Fruit fly (Drosophila melanogaster): ENCODE measurements around the gene CG15239.

The CG15239 gene

dm6 chrX:3838648-3839047 lies 45.3 kb upstream of the CG15239 start (continued):
- TF ChIP-seq CG4424 (GFP tag; optimal IDR thresholded peaks at IDR 0.05) (peak; percentile 80), YL-1 (GFP tag; optimal IDR thresholded peaks at IDR 0.05) (peak; percentile 31), caup (GFP tag; optimal IDR thresholded peaks at IDR 0.05; ENCODE audit: severe bottlenecking) (peak; percentile 76), slbo (GFP tag; IDR thresholded peaks at IDR 0.05) (peak; percentile 81), Dek (tag; optimal IDR thresholded peaks at IDR 0.05) (peak; percentile 77), gem (tag; optimal IDR thresholded peaks at IDR 0.05) (peak; percentile 89), tna (GFP tag; IDR thresholded peaks at IDR 0.05; ENCODE audit: partially characterized antibody) (no peak), tio (GFP tag; optimal IDR thresholded peaks at IDR 0.05) (peak; percentile 75), CG1602 (GFP tag; optimal IDR thresholded peaks at IDR 0.05) (peak; percentile 68), sima (GFP tag; optimal IDR thresholded peaks at IDR 0.05) (no peak), CG17568 (GFP tag; optimal IDR thresholded peaks at IDR 0.05) (peak; percentile 73), E2f2 (GFP tag; IDR thresholded peaks at IDR 0.05) (peak; percentile 42; the same call in 1 of the 2 replicates), Dad (GFP tag; optimal IDR thresholded peaks at IDR 0.05) (peak; percentile 64), wdn (GFP tag; IDR thresholded peaks at IDR 0.05) (peak; percentile 39; the same call in 1 of the 2 replicates), Poxn (GFP tag; IDR thresholded peaks at IDR 0.05) (no peak), CG18619 (GFP tag; optimal IDR thresholded peaks at IDR 0.05) (peak; percentile 76), CG11247 (GFP tag; IDR thresholded peaks at IDR 0.05) (peak; percentile 69), Adf1 (GFP tag; IDR thresholded peaks at IDR 0.05) (peak; percentile 17), CG8290 (GFP tag; optimal IDR thresholded peaks at IDR 0.05) (peak; percentile 10), CG8290 (tag; optimal IDR thresholded peaks at IDR 0.05) (peak; percentile 26 to 85), hb (GFP tag; IDR thresholded peaks at IDR 0.05; ENCODE audit: partially characterized antibody) (no peak), Mes4 (GFP tag; optimal IDR thresholded peaks at IDR 0.05) (peak; percentile 60), Ravus (GFP tag; IDR thresholded peaks at IDR 0.05) (peak; percentile 6; the same call in 1 of the 2 replicates), ham (GFP tag; IDR thresholded peaks at IDR 0.05) (no peak), phol (tag; optimal IDR thresholded peaks at IDR 0.05) (peak; percentile 79), CG3281 (GFP tag; optimal IDR thresholded peaks at IDR 0.05) (peak; percentile 76), z (GFP tag; IDR thresholded peaks at IDR 0.05) (no peak), CG17359 (tag; optimal IDR thresholded peaks at IDR 0.05) (peak; percentile 86), ssp (GFP tag; IDR thresholded peaks at IDR 0.05) (peak; percentile 41; the same call in 1 of the 2 replicates), Doc2 (GFP tag; IDR thresholded peaks at IDR 0.05) (no peak), insv (GFP tag; optimal IDR thresholded peaks at IDR 0.05) (no peak), CG2116 (GFP tag; optimal IDR thresholded peaks at IDR 0.05) (no peak), pho (GFP tag; optimal IDR thresholded peaks at IDR 0.05) (peak; percentile 67), CG33557 (GFP tag; optimal IDR thresholded peaks at IDR 0.05) (peak; percentile 49), sd (tag; optimal IDR thresholded peaks at IDR 0.05) (peak; percentile 92), aop (GFP tag; IDR thresholded peaks at IDR 0.05) (0 out of 2 replicates have a peak, but pooled peaks have one; percentile 45), pan (optimal IDR thresholded peaks at IDR 0.05) (no peak), pan (GFP tag; optimal IDR thresholded peaks at IDR 0.05 in 1 of 2, IDR thresholded peaks at IDR 0.05 in 1 of 2) (peak in 1 of 2 experiments; percentile 80), kay (GFP tag; optimal IDR thresholded peaks at IDR 0.05) (peak; percentile 52), CG10565 (GFP tag; optimal IDR thresholded peaks at IDR 0.05) (no peak), lola (GFP tag; optimal IDR thresholded peaks at IDR 0.05) (peak in 1 of 3 experiments; percentile 67), eve (GFP tag; optimal IDR thresholded peaks at IDR 0.05) (peak in 1 of 2 experiments; percentile 92), Nf-YC (tag; optimal IDR thresholded peaks at IDR 0.05) (peak; percentile 64), CG14667 (GFP tag; IDR thresholded peaks at IDR 0.05) (peak; percentile 64), CG10267 (tag; optimal IDR thresholded peaks at IDR 0.05) (peak; percentile 75), stc (GFP tag; IDR thresholded peaks at IDR 0.05) (peak; percentile 79), peb (GFP tag; IDR thresholded peaks at IDR 0.05) (peak; percentile 40; the same call in 1 of the 2 replicates), dysf (GFP tag; IDR thresholded peaks at IDR 0.05) (peak; percentile 83), CG13296 (GFP tag; optimal IDR thresholded peaks at IDR 0.05) (peak; percentile 84), CG12071 (GFP tag; optimal IDR thresholded peaks at IDR 0.05) (peak; percentile 85), CG16779 (GFP tag; IDR thresholded peaks at IDR 0.05) (0 out of 2 replicates have a peak, but pooled peaks have one; percentile 35)
